Fruit fly (Drosophila melanogaster) whole organism, prepupa: Measurements from ENCODE around the gene Meltrin.

Experiments used
- Blimp-1 ChIP-seq: fragments of 200-800 bp; sonication (Bioruptor generic); optimal IDR thresholded peaks from 3 replicates; lab custom pipeline; 2017; ENCODE audit warnings: missing biosample characterization, missing genetic modification characterization, mild to moderate bottlenecking, moderate library complexity, missing genetic modification reagents
- CG10631 ChIP-seq: fragments of 200-800 bp; sonication (Bioruptor generic); optimal IDR thresholded peaks from 2 replicates; lab custom pipeline; 2016; ENCODE audit warnings: missing biosample characterization, missing genetic modification characterization
- CG10669 ChIP-seq: fragments of 200-800 bp; sonication (Bioruptor generic); optimal IDR thresholded peaks from 3 replicates; lab custom pipeline; 2018; ENCODE audit warnings: missing biosample characterization, mild to moderate bottlenecking, missing genetic modification characterization, moderate library complexity
- CG11294 ChIP-seq: fragments of 200-800 bp; sonication (Bioruptor generic); IDR thresholded peaks from 2 replicates; pipeline ENCODE4 v1.3.6; 2022; ENCODE audit warnings: missing biosample characterization, missing genetic modification characterization
- CG11762 ChIP-seq: fragments of 200-800 bp; sonication (Bioruptor generic); optimal IDR thresholded peaks from 3 replicates; lab custom pipeline; 2016; ENCODE audit warnings: missing biosample characterization, missing genetic modification characterization; ENCODE audit not compliant: insufficient read depth
- CG11902 ChIP-seq: fragments of 200-800 bp; sonication (Bioruptor generic); optimal IDR thresholded peaks from 3 replicates; lab custom pipeline; 2016; ENCODE audit warnings: missing biosample characterization, missing genetic modification characterization
- CG15336 ChIP-seq: fragments of 200-800 bp; sonication (Bioruptor generic); IDR thresholded peaks from 2 replicates; pipeline ENCODE4 v1.3.6; 2022; ENCODE audit warnings: missing biosample characterization, missing genetic modification characterization
- CG1621 ChIP-seq: fragments of 200-800 bp; sonication (Bioruptor generic); optimal IDR thresholded peaks from 3 replicates; lab custom pipeline; 2018; ENCODE audit warnings: missing biosample characterization, mild to moderate bottlenecking, missing genetic modification characterization
- CG16779 ChIP-seq: fragments of 200-800 bp; sonication (Bioruptor generic); optimal IDR thresholded peaks from 3 replicates; lab custom pipeline; 2017; ENCODE audit warnings: missing biosample characterization, mild to moderate bottlenecking, missing genetic modification characterization
- CG3032 ChIP-seq: fragments of 200-800 bp; optimal IDR thresholded peaks from 2 replicates; lab custom pipeline; 2019; ENCODE audit warnings: missing biosample characterization, mild to moderate bottlenecking, missing genetic modification characterization, moderate library complexity
- CG31627 ChIP-seq: fragments of 200-800 bp; sonication (Bioruptor generic); optimal IDR thresholded peaks from 3 replicates; lab custom pipeline; 2016; ENCODE audit warnings: missing biosample characterization, missing genetic modification characterization
- CG34406 ChIP-seq: fragments of 200-800 bp; sonication (Bioruptor generic); optimal IDR thresholded peaks from 3 replicates; lab custom pipeline; 2016; ENCODE audit warnings: missing biosample characterization, missing genetic modification characterization
- CG3919 ChIP-seq: fragments of 200-800 bp; sonication (Bioruptor generic); optimal IDR thresholded peaks from 3 replicates; lab custom pipeline; 2016; ENCODE audit warnings: missing biosample characterization, missing genetic modification characterization
- CG4318 ChIP-seq: fragments of 200-800 bp; sonication (Bioruptor generic); optimal IDR thresholded peaks from 3 replicates; lab custom pipeline; 2017; ENCODE audit warnings: missing biosample characterization, mild to moderate bottlenecking, missing genetic modification characterization
- CG6163 ChIP-seq: fragments of 200-800 bp; sonication (Bioruptor generic); IDR thresholded peaks from 3 replicates; pipeline ENCODE4 v1.3.6; 2022; ENCODE audit warnings: missing biosample characterization, missing genetic modification characterization
- CG6276 ChIP-seq: fragments of 200-800 bp; sonication (Bioruptor generic); optimal IDR thresholded peaks from 2 replicates; lab custom pipeline; 2017; ENCODE audit warnings: missing biosample characterization, mild to moderate bottlenecking, missing genetic modification characterization
- CG6792 ChIP-seq: fragments of 200-800 bp; sonication (Bioruptor generic); optimal IDR thresholded peaks from 3 replicates; lab custom pipeline; 2016; ENCODE audit warnings: missing biosample characterization, missing genetic modification characterization
- CG6808 ChIP-seq: fragments of 200-800 bp; sonication (Bioruptor generic); optimal IDR thresholded peaks from 3 replicates; lab custom pipeline; 2017; ENCODE audit warnings: missing biosample characterization, missing genetic modification characterization, mild to moderate bottlenecking, moderate library complexity, missing genetic modification reagents
- CG6854 ChIP-seq: fragments of 200-800 bp; sonication (Bioruptor generic); optimal IDR thresholded peaks from 2 replicates; lab custom pipeline; 2017; ENCODE audit warnings: missing biosample characterization, mild to moderate bottlenecking, missing genetic modification characterization
- CG8119 ChIP-seq: fragments of 200-800 bp; sonication (Bioruptor generic); IDR thresholded peaks from 3 replicates; pipeline ENCODE4 v1.3.6; 2022; ENCODE audit warnings: missing biosample characterization, missing genetic modification characterization
- CG8319 ChIP-seq: fragments of 200-800 bp; sonication (Bioruptor generic); optimal IDR thresholded peaks from 3 replicates; lab custom pipeline; 2016; ENCODE audit warnings: missing biosample characterization, missing genetic modification characterization
- CG8632 ChIP-seq: fragments of 200-800 bp; sonication (Bioruptor generic); optimal IDR thresholded peaks from 3 replicates; lab custom pipeline; 2016; ENCODE audit warnings: missing biosample characterization, missing genetic modification characterization
- Eip78C ChIP-seq: fragments of 200-800 bp; sonication (Bioruptor generic); peaks from one replicate; lab custom pipeline; 2016; ENCODE audit warnings: missing biosample characterization, missing genetic modification characterization
- Eip93F ChIP-seq: fragments of 200-800 bp; sonication (Bioruptor generic); optimal IDR thresholded peaks from 2 replicates; lab custom pipeline; 2016; ENCODE audit warnings: missing biosample characterization, mild to moderate bottlenecking, missing genetic modification characterization
- Ets21C ChIP-seq: fragments of 200-800 bp; sonication (Bioruptor generic); optimal IDR thresholded peaks from 3 replicates; lab custom pipeline; 2016; ENCODE audit warnings: missing biosample characterization, missing genetic modification characterization
- Ets96B ChIP-seq: fragments of 200-800 bp; optimal IDR thresholded peaks from 2 replicates; lab custom pipeline; 2019; ENCODE audit warnings: missing biosample characterization, mild to moderate bottlenecking, missing genetic modification characterization, moderate library complexity
- Gug ChIP-seq: fragments of 200-800 bp; sonication (Bioruptor generic); IDR thresholded peaks from 2 replicates; pipeline ENCODE4 v1.3.6; 2022; ENCODE audit warnings: missing biosample characterization, missing genetic modification characterization
- Hr38 ChIP-seq: sonication (Bioruptor generic); optimal IDR thresholded peaks from 2 replicates; lab custom pipeline; 2016; ENCODE audit warnings: missing biosample characterization, missing genetic modification characterization
- Hr39 ChIP-seq: fragments of 200-800 bp; sonication (Bioruptor generic); optimal IDR thresholded peaks from 2 replicates; lab custom pipeline; 2016; ENCODE audit warnings: missing biosample characterization, missing genetic modification characterization
- Hr4 ChIP-seq: fragments of 200-800 bp; sonication (Bioruptor generic); optimal IDR thresholded peaks from 3 replicates; lab custom pipeline; 2016; ENCODE audit warnings: missing biosample characterization, missing genetic modification characterization
- Lpt ChIP-seq: fragments of 200-800 bp; sonication (Bioruptor generic); optimal IDR thresholded peaks from 3 replicates; lab custom pipeline; 2016; ENCODE audit warnings: missing biosample characterization, missing genetic modification characterization
- OdsH ChIP-seq: fragments of 200-800 bp; sonication (Bioruptor generic); optimal IDR thresholded peaks from 3 replicates; lab custom pipeline; 2016; ENCODE audit warnings: missing biosample characterization, missing genetic modification characterization
- Sox102F ChIP-seq: fragments of 200-800 bp; sonication (Bioruptor generic); optimal IDR thresholded peaks from 2 replicates; lab custom pipeline; 2016; ENCODE audit warnings: missing biosample characterization, mild to moderate bottlenecking, missing genetic modification characterization
- Sox14 ChIP-seq: fragments of 200-800 bp; sonication (Bioruptor generic); optimal IDR thresholded peaks from 3 replicates; lab custom pipeline; 2016; ENCODE audit warnings: missing biosample characterization, missing genetic modification characterization
- Sox15 ChIP-seq: fragments of 200-800 bp; sonication (Bioruptor generic); optimal IDR thresholded peaks from 3 replicates; lab custom pipeline; 2016; ENCODE audit warnings: missing biosample characterization, missing genetic modification characterization
- achi ChIP-seq: fragments of 200-800 bp; sonication (Bioruptor generic); optimal IDR thresholded peaks from 3 replicates; lab custom pipeline; 2016; ENCODE audit warnings: missing biosample characterization, missing genetic modification characterization
- acj6 ChIP-seq: fragments of 200-800 bp; sonication (Bioruptor generic); optimal IDR thresholded peaks from 3 replicates; lab custom pipeline; 2016; ENCODE audit warnings: missing biosample characterization, missing genetic modification characterization
- cyc ChIP-seq: fragments of 200-800 bp; sonication (Bioruptor generic); optimal IDR thresholded peaks from 3 replicates; lab custom pipeline; 2016; ENCODE audit warnings: missing biosample characterization, missing genetic modification characterization
- dsx ChIP-seq: fragments of 200-800 bp; optimal IDR thresholded peaks from 3 replicates; lab custom pipeline; 2019; ENCODE audit warnings: missing biosample characterization, mild to moderate bottlenecking, missing genetic modification characterization, moderate library complexity; ENCODE audit not compliant: poor library complexity, severe bottlenecking
- eg ChIP-seq: fragments of 200-800 bp; sonication (Bioruptor generic); IDR thresholded peaks from 3 replicates; pipeline ENCODE4 v1.3.6; 2022; ENCODE audit warnings: missing biosample characterization, missing genetic modification characterization
- esn ChIP-seq: fragments of 200-800 bp; sonication (Bioruptor generic); optimal IDR thresholded peaks from 2 replicates; lab custom pipeline; 2016; ENCODE audit warnings: missing biosample characterization, mild to moderate bottlenecking, missing genetic modification characterization, moderate library complexity
- fd85E ChIP-seq: fragments of 200-800 bp; sonication (Bioruptor generic); optimal IDR thresholded peaks from 3 replicates; lab custom pipeline; 2016; ENCODE audit warnings: missing biosample characterization, missing genetic modification characterization
- fkh ChIP-seq: fragments of 200-800 bp; sonication (Bioruptor generic); optimal IDR thresholded peaks from 3 replicates; lab custom pipeline; 2017; ENCODE audit warnings: missing biosample characterization, mild to moderate bottlenecking, missing genetic modification characterization, moderate library complexity
- pdm3 ChIP-seq: fragments of 200-800 bp; sonication (Bioruptor generic); optimal IDR thresholded peaks from 3 replicates; lab custom pipeline; 2016; ENCODE audit warnings: missing biosample characterization, missing genetic modification characterization
- spab ChIP-seq: fragments of 200-800 bp; sonication (Bioruptor generic); optimal IDR thresholded peaks from 2 replicates; lab custom pipeline; 2017; ENCODE audit warnings: missing biosample characterization, mild to moderate bottlenecking, missing genetic modification characterization, missing genetic modification reagents
- ss ChIP-seq, 2 experiments: fragments of 200-800 bp; sonication (Bioruptor generic); optimal IDR thresholded peaks; 2 replicates in 1 of 2; 3 replicates in 1 of 2; lab custom pipeline; 2017 to 2018; ENCODE audit warnings: mild to moderate bottlenecking in 2 of 2, missing biosample characterization in 2 of 2, missing genetic modification characterization in 2 of 2, moderate library complexity in 1 of 2
- svp ChIP-seq: fragments of 200-800 bp; sonication (Bioruptor generic); peaks from one replicate; lab custom pipeline; 2016; ENCODE audit warnings: missing biosample characterization, missing genetic modification characterization
- topi ChIP-seq: fragments of 200-800 bp; sonication (Bioruptor generic); optimal IDR thresholded peaks from 3 replicates; lab custom pipeline; 2016; ENCODE audit warnings: missing biosample characterization, missing genetic modification characterization
- vri ChIP-seq: fragments of 200-800 bp; sonication (Bioruptor generic); optimal IDR thresholded peaks from 3 replicates; lab custom pipeline; 2016; ENCODE audit warnings: missing biosample characterization, mild to moderate bottlenecking, missing genetic modification characterization

Gene Meltrin

dm6 chr3R:14695054-14695453, 2.0 kb downstream of the Meltrin start:
- no peak for TF ChIP-seq cyc
- no peak for TF ChIP-seq Sox102F (GFP tag; lab: Kevin White, UChicago)
- no peak for TF ChIP-seq esn
- no peak for TF ChIP-seq svp
- no peak for TF ChIP-seq eg (GFP tag; lab: Robert Waterston, UW)
- no peak for TF ChIP-seq ss (GFP tag; optimal IDR thresholded peaks at IDR 0.05; lab: Kevin White, UChicago)
- TF ChIP-seq achi = no peak
- TF ChIP-seq CG10631 (GFP tag; lab: Kevin White, UChicago) = no peak
- no peak for TF ChIP-seq Eip78C (GFP tag; lab: Kevin White, UChicago)
- no peak for TF ChIP-seq Hr4 (GFP tag; lab: Kevin White, UChicago)
- TF ChIP-seq Ets21C = no peak
- no peak for TF ChIP-seq CG11294 (GFP tag; lab: Robert Waterston, UW)
- no peak for TF ChIP-seq acj6 (GFP tag; lab: Kevin White, UChicago)
- no peak for TF ChIP-seq CG10669 (GFP tag; lab: Kevin White, UChicago)
- no peak for TF ChIP-seq CG8119 (GFP tag; lab: Robert Waterston, UW)
- TF ChIP-seq CG6163 = no peak
- TF ChIP-seq CG11902 (GFP tag; lab: Kevin White, UChicago) = no peak
- no peak for TF ChIP-seq Hr38 (GFP tag; lab: Kevin White, UChicago)
- no peak for TF ChIP-seq Eip93F
- TF ChIP-seq Sox14 (GFP tag; lab: Kevin White, UChicago) = no peak

dm6 chr3R:14694583-14694982, 2.5 kb downstream of the Meltrin start:
- TF ChIP-seq Eip93F (no peak), CG10631 (GFP tag; lab: Kevin White, UChicago) (no peak), CG1621 (no peak), Blimp-1 (peak; percentile 77), cyc (no peak), CG11762 (peak; percentile 11), CG34406 (no peak), Sox14 (GFP tag; lab: Kevin White, UChicago) (no peak), Hr39 (GFP tag; lab: Kevin White, UChicago) (no peak), dsx (GFP tag; lab: Kevin White, UChicago) (no peak), spab (GFP tag; lab: Kevin White, UChicago) (no peak), Lpt (GFP tag; lab: Kevin White, UChicago) (no peak), CG3032 (tag; lab: Kevin White, UChicago) (no peak), CG4318 (GFP tag; lab: Kevin White, UChicago) (no peak), CG6792 (GFP tag; lab: Kevin White, UChicago) (no peak), OdsH (GFP tag; lab: Kevin White, UChicago) (no peak), CG6854 (GFP tag; lab: Kevin White, UChicago) (no peak), CG3919 (GFP tag; lab: Kevin White, UChicago) (no peak), esn (no peak), eg (GFP tag; lab: Robert Waterston, UW) (no peak), vri (GFP tag; lab: Kevin White, UChicago) (no peak), Hr38 (GFP tag; lab: Kevin White, UChicago) (no peak), CG31627 (no peak), Sox102F (GFP tag; lab: Kevin White, UChicago) (no peak), Ets21C (no peak), Hr4 (GFP tag; lab: Kevin White, UChicago) (no peak), CG8119 (GFP tag; lab: Robert Waterston, UW) (no peak), achi (no peak), CG6276 (GFP tag; lab: Kevin White, UChicago) (no peak), pdm3 (no peak), CG8319 (GFP tag; lab: Kevin White, UChicago) (no peak), CG8632 (GFP tag; lab: Kevin White, UChicago) (no peak), fd85E (GFP tag; lab: Kevin White, UChicago) (no peak), fkh (no peak), CG6163 (peak; percentile 52; the same call in 1 of the 3 replicates), Ets96B (no peak), CG6808 (no peak), Gug (GFP tag; lab: Robert Waterston, UW) (no peak), CG16779 (tag; lab: Kevin White, UChicago) (no peak), Sox15 (no peak), ss (GFP tag; optimal IDR thresholded peaks at IDR 0.05; lab: Kevin White, UChicago) (no peak), svp (peak; percentile 69), CG15336 (GFP tag; lab: Robert Waterston, UW) (no peak), Eip78C (GFP tag; lab: Kevin White, UChicago) (peak; percentile 72), topi (GFP tag; lab: Kevin White, UChicago) (peak; percentile 5)
